Worm (Caenorhabditis elegans) whole organism, early embryonic: Measurements from ENCODE around the gene C31E10.5.

Source experiments
- B0310.2 ChIP-seq: sonication (generic microtip); optimal IDR thresholded peaks from 2 replicates; lab custom pipeline; 2016; ENCODE audit warnings: mild to moderate bottlenecking, missing genetic modification characterization, missing compliant biosample characterization
- F13C5.2 ChIP-seq: sonication (generic microtip); optimal IDR thresholded peaks from 2 replicates; lab custom pipeline; 2017; ENCODE audit warnings: mild to moderate bottlenecking, missing genetic modification characterization, inconsistent platforms, missing compliant biosample characterization
- aly-1 ChIP-seq: sonication (generic microtip); optimal IDR thresholded peaks from 2 replicates; lab custom pipeline; 2016; ENCODE audit warnings: missing genetic modification characterization, missing compliant biosample characterization
- ama-1 ChIP-seq: fragments of 150-350 bp; optimal IDR thresholded peaks from 2 replicates; lab custom pipeline; 2014
- ceh-13 ChIP-seq: fragments of 200-800 bp; sonication (Bioruptor generic); optimal IDR thresholded peaks from 2 replicates; lab custom pipeline; 2018; ENCODE audit warnings: mild to moderate bottlenecking, missing genetic modification characterization, missing compliant biosample characterization
- ceh-36 ChIP-seq: sonication (generic microtip); optimal IDR thresholded peaks from 2 replicates; lab custom pipeline; 2016; ENCODE audit warnings: missing genetic modification characterization, inconsistent platforms, missing compliant biosample characterization
- ets-7 ChIP-seq: sonication (generic microtip); optimal IDR thresholded peaks from 2 replicates; lab custom pipeline; 2016; ENCODE audit warnings: missing genotype, missing genetic modification characterization, missing compliant biosample characterization
- flt-1 ChIP-seq: fragments of 200-800 bp; sonication (Bioruptor generic); IDR thresholded peaks from 2 replicates; pipeline ENCODE4 v1.3.6; 2022; ENCODE audit warnings: missing genetic modification characterization, missing compliant biosample characterization
- hmbx-1 ChIP-seq: sonication (generic microtip); optimal IDR thresholded peaks from 2 replicates; lab custom pipeline; 2016; ENCODE audit warnings: mild to moderate bottlenecking, missing genetic modification characterization, missing compliant biosample characterization
- hmg-4 ChIP-seq: fragments of 200-800 bp; sonication (Bioruptor generic); optimal IDR thresholded peaks from 2 replicates; lab custom pipeline; 2018; ENCODE audit warnings: mild to moderate bottlenecking, missing genetic modification characterization, missing compliant biosample characterization
- hnd-1 ChIP-seq: sonication (generic microtip); optimal IDR thresholded peaks from 2 replicates; lab custom pipeline; 2016; ENCODE audit warnings: missing genetic modification characterization, missing compliant biosample characterization
- pes-1 ChIP-seq: fragments of 200-800 bp; sonication (Bioruptor generic); IDR thresholded peaks from 2 replicates; pipeline ENCODE4 v1.3.6; 2022; ENCODE audit warnings: missing genetic modification reagents, missing genetic modification characterization, missing compliant biosample characterization
- scrt-1 ChIP-seq: fragments of 200-800 bp; sonication (Bioruptor generic); IDR thresholded peaks from 2 replicates; pipeline ENCODE4 v1.3.6; 2022; ENCODE audit warnings: missing genetic modification characterization, missing compliant biosample characterization
- sea-1 ChIP-seq: fragments of 200-800 bp; sonication (Bioruptor generic); conservative IDR thresholded peaks from 2 replicates; pipeline ENCODE4 v1.3.6; 2022; ENCODE audit warnings: missing genetic modification characterization, missing compliant biosample characterization
- tbx-11 ChIP-seq: fragments of 200-800 bp; sonication (Bioruptor generic); IDR thresholded peaks from 2 replicates; pipeline ENCODE4 v1.3.6; 2022; ENCODE audit warnings: missing genetic modification characterization, missing compliant biosample characterization
- tbx-37 ChIP-seq: fragments of 200-800 bp; sonication (Bioruptor generic); conservative IDR thresholded peaks from 2 replicates; pipeline ENCODE4 v1.3.6; 2022; ENCODE audit warnings: missing genetic modification reagents, missing genetic modification characterization, missing compliant biosample characterization
- tra-4 ChIP-seq: sonication (generic microtip); optimal IDR thresholded peaks from 2 replicates; lab custom pipeline; 2017; ENCODE audit warnings: missing genetic modification characterization, missing compliant biosample characterization

Gene C31E10.5

DNA sequence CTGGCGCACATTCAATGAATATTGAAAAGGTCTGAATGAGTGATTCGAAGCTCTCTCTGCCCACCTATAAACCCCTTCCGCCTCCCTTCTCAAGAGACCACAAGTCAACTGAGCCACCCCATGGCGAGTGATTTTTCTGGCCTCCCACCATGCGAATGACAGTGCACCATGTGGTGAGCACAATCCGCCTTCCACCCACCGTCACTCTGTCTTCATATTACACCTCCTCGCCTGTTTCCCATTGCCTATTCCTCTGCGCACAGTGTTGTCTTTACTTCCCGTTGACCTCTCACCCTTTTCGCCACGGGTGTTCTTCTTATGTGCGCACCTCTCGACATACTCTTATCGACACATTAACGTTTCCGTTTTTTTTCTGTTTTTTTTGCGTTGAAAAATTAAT is 31.3 kb upstream of the C31E10.5 start:
- TF ChIP-seq sea-1 (GFP tag; lab: Robert Waterston, UW): peak; percentile 58; the same call in 1 of the 2 replicates
- peak; percentile 29 for TF ChIP-seq ets-7 (tag; lab: Kevin White, UChicago)
- peak; percentile 70 for TF ChIP-seq hmg-4 (GFP tag; lab: Kevin White, UChicago)
- TF ChIP-seq aly-1 (tag; lab: Kevin White, UChicago): peak; percentile 67
- no peak for TF ChIP-seq tra-4 (tag; lab: Kevin White, UChicago)
- TF ChIP-seq ceh-36 (tag; lab: Kevin White, UChicago): no peak

DNA sequence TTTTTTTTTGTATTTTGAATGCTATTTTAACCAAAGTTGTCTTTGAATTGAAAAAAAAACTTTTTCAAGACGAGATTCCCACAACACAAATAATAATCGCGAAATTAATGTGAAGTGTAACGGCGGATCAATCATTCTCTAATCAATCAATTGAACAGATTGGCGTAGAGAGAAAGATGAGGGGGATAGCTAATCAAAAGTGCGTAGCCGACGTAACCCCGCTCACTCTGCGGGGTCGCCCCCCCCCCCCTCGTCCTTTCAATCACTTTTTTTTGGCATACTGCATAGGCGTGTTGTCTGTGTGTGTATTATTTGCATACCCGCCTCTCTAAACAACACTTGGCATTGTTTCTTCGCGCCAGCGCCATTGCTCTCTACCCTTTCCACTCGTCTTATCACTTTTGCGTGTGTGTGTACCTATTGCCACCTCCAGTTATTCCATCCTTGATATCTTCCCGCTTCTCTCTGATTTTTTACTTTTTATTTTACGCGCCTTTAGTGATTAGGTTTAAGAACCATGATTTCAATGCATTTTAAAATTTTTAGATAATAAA is 28.8 kb upstream of the C31E10.5 start:
- TF ChIP-seq sea-1 (GFP tag; lab: Robert Waterston, UW) (no peak), hmg-4 (GFP tag; lab: Kevin White, UChicago) (peak; percentile 20), B0310.2 (tag; lab: Kevin White, UChicago) (no peak), hnd-1 (tag; lab: Kevin White, UChicago) (no peak), tbx-37 (GFP tag; lab: Robert Waterston, UW) (no peak), flt-1 (no peak)

DNA sequence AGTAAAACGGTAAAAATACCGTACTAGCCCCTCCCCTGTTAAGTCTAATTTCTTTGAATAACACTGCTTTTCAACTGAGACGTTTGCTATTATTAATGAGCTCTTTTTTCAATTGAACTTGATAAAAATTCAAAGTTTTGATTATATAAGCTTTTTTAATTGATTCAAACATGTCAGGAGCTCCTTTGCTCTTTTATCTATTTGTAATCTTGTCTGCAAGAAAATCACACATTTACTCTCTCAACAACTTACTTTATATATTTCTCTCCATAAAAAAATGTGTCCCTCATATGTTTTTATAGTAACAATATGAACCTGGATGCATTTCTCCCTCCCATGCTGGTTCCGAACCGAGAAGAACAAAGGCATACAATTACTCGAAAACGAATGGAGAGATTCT is 24.7 kb upstream of the C31E10.5 start, which contains the start of gene C04C11.1:
C04C11.1 (plus strand) TSS at position 301 of the 400 bp plus-strand sequence.
- TF ChIP-seq pes-1 (GFP tag; lab: Robert Waterston, UW) (no peak), B0310.2 (tag; lab: Kevin White, UChicago) (no peak), hmbx-1 (no peak), ama-1 (lab: Kevin White, UChicago) (no peak), hmg-4 (GFP tag; lab: Kevin White, UChicago) (no peak), hnd-1 (tag; lab: Kevin White, UChicago) (no peak), flt-1 (no peak), tra-4 (tag; lab: Kevin White, UChicago) (no peak), ets-7 (tag; lab: Kevin White, UChicago) (no peak), aly-1 (tag; lab: Kevin White, UChicago) (no peak), tbx-37 (GFP tag; lab: Robert Waterston, UW) (no peak), tbx-11 (no peak), ceh-36 (tag; lab: Kevin White, UChicago) (no peak), ceh-13 (GFP tag; lab: Kevin White, UChicago) (no peak), F13C5.2 (no peak), scrt-1 (GFP tag; lab: Robert Waterston, UW) (no peak), sea-1 (GFP tag; lab: Robert Waterston, UW) (no peak)

DNA sequence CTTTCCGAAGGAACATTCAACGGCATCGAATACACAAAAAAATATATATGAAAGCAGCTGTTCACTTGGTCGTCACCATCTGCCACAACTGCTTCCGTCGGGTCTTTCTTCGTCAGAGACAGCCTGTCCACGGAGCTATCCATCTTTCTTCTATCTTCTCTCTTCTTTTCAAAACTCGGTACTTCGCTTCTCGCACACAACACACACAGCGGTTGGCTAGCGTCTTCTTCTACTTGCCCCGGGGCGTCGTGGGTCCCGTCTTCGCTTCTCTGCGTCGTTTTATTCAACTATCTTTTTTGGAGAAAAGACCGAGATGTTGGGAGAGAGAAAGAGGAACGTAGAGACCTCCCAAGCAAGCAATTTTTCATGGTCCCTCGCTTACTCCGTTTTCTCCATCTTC is 21.1 kb upstream of the C31E10.5 start:
- TF ChIP-seq tbx-11: no peak
- TF ChIP-seq ets-7 (tag; lab: Kevin White, UChicago): no peak
- TF ChIP-seq tbx-37 (GFP tag; lab: Robert Waterston, UW): no peak
- TF ChIP-seq tra-4 (tag; lab: Kevin White, UChicago): no peak
- peak; percentile 63 for TF ChIP-seq hmg-4 (GFP tag; lab: Kevin White, UChicago)
- no peak for TF ChIP-seq sea-1 (GFP tag; lab: Robert Waterston, UW)
- TF ChIP-seq B0310.2 (tag; lab: Kevin White, UChicago): no peak
- TF ChIP-seq F13C5.2: peak; percentile 33
- TF ChIP-seq ama-1 (lab: Kevin White, UChicago): no peak

DNA sequence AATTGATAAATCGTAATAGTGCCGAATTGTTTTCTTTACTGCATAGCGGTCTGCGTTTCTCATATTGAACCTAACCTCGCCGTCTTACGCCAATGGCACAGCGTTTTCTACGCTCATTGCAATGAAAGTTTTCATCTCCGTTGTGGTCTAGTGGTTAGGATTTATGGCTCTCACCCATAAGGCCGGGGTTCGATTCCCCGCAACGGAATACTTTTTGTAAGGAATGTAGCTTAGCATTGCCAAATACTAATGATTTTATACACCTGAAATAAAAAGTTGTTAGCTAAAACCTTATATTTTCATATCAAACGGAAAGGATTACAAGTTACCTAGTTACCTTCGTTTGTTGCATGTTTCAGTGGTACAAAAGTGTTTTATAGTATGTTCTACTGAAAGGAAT is 20.2 kb upstream of the C31E10.5 start:
- peak; percentile 78 for TF ChIP-seq ceh-13 (GFP tag; lab: Kevin White, UChicago)
- peak; percentile 69 for TF ChIP-seq aly-1 (tag; lab: Kevin White, UChicago)
- TF ChIP-seq scrt-1 (GFP tag; lab: Robert Waterston, UW): peak; percentile 85
- peak; percentile 54 for TF ChIP-seq B0310.2 (tag; lab: Kevin White, UChicago)
- TF ChIP-seq ama-1 (lab: Kevin White, UChicago): no peak
- TF ChIP-seq F13C5.2: peak; percentile 79
- TF ChIP-seq hmg-4 (GFP tag; lab: Kevin White, UChicago): peak; percentile 79
- peak; percentile 73 for TF ChIP-seq hnd-1 (tag; lab: Kevin White, UChicago)
- TF ChIP-seq ets-7 (tag; lab: Kevin White, UChicago): peak; percentile 51
- peak; percentile 60 for TF ChIP-seq tra-4 (tag; lab: Kevin White, UChicago)
- peak; percentile 84 for TF ChIP-seq tbx-11
- peak; percentile 79 for TF ChIP-seq ceh-36 (tag; lab: Kevin White, UChicago)
- peak; percentile 66 for TF ChIP-seq tbx-37 (GFP tag; lab: Robert Waterston, UW)
- TF ChIP-seq pes-1 (GFP tag; lab: Robert Waterston, UW): peak; percentile 86
- TF ChIP-seq hmbx-1: peak; percentile 49
- peak; percentile 84 for TF ChIP-seq sea-1 (GFP tag; lab: Robert Waterston, UW)
- peak; percentile 83 for TF ChIP-seq flt-1

DNA sequence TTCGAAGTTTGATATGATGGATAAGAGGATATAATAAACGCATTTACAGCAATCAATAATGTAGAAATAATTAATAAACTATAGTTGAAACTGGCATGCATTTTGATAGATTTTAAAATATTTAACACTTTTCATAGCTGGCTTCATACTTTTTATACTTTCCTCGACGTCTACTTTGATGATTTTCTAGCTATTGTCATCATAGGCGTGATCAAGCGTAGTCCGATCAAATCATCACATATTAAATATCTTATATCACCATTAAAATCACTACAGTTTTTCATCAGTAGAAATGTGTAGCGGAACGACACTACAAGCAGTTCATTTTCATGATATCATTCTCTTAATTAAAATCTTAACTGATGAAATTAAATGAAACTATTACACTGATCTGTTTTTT is 19.7 kb upstream of the C31E10.5 start, which contains the start of gene C04C11.25:
C04C11.25 (minus strand) TSS at position 101 of the 400 bp plus-strand sequence.
- TF ChIP-seq F13C5.2 (no peak), sea-1 (GFP tag; lab: Robert Waterston, UW) (no peak), ets-7 (tag; lab: Kevin White, UChicago) (no peak), flt-1 (no peak), tbx-11 (no peak), tbx-37 (GFP tag; lab: Robert Waterston, UW) (no peak), tra-4 (tag; lab: Kevin White, UChicago) (no peak), ceh-36 (tag; lab: Kevin White, UChicago) (no peak)

DNA sequence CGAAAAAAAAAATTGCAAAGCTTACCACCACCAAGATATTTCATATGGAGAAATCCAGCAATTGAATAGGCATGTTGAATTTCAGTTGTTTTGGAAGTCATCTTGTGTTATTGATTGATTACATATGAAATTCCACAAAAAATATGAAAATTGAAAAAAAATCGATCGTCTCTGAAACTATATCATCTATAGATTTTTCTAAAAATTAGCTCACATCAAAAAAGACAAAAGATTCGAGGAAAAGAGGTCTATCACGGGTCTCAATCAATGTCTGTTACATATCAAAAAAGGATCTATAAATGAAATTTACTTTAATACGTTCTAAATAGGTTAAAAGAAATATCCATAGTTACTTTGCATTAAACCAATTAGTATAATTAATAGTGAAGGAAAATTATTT is 16.8 kb upstream of the C31E10.5 start, which contains the start of gene tbc-19:
tbc-19 (minus strand) TSS at position 101 of the 400 bp plus-strand sequence.
- TF ChIP-seq aly-1 (tag; lab: Kevin White, UChicago) (no peak), ama-1 (lab: Kevin White, UChicago) (no peak), flt-1 (no peak), tra-4 (tag; lab: Kevin White, UChicago) (no peak), scrt-1 (GFP tag; lab: Robert Waterston, UW) (no peak), tbx-11 (no peak), ets-7 (tag; lab: Kevin White, UChicago) (no peak), hmg-4 (GFP tag; lab: Kevin White, UChicago) (no peak), ceh-13 (GFP tag; lab: Kevin White, UChicago) (no peak), ceh-36 (tag; lab: Kevin White, UChicago) (no peak), B0310.2 (tag; lab: Kevin White, UChicago) (no peak), F13C5.2 (no peak), tbx-37 (GFP tag; lab: Robert Waterston, UW) (no peak), pes-1 (GFP tag; lab: Robert Waterston, UW) (no peak), sea-1 (GFP tag; lab: Robert Waterston, UW) (no peak)
